Fruit fly (Drosophila melanogaster) whole organism, embryonic: ENCODE measurements around the gene lwr.
A peak's percentile ranks its signal among the peaks of the same experiment; 100 is the strongest.

Source experiments
- CG10267 ChIP-seq: fragments of 200-800 bp; sonication (Bioruptor generic); optimal IDR thresholded peaks from 2 replicates; lab custom pipeline; 2018; ENCODE audit warnings: missing biosample characterization, mild to moderate bottlenecking, missing genetic modification characterization, moderate library complexity
- CG10462 ChIP-seq: fragments of 200-800 bp; sonication (Bioruptor generic); optimal IDR thresholded peaks from 2 replicates; lab custom pipeline; 2016; ENCODE audit warnings: missing biosample characterization, missing genetic modification characterization
- CG10565 ChIP-seq: fragments of 200-800 bp; sonication (Bioruptor generic); optimal IDR thresholded peaks from 3 replicates; lab custom pipeline; 2016; ENCODE audit warnings: missing biosample characterization, mild to moderate bottlenecking, missing genetic modification characterization
- CG10654 ChIP-seq: fragments of 200-800 bp; sonication (Bioruptor generic); optimal IDR thresholded peaks from 2 replicates; lab custom pipeline; 2016; ENCODE audit warnings: missing biosample characterization, missing genetic modification characterization
- CG11247 ChIP-seq: fragments of 200-800 bp; sonication (Bioruptor generic); IDR thresholded peaks from 2 replicates; pipeline ENCODE4 v1.3.6; 2022; ENCODE audit warnings: missing biosample characterization, missing genetic modification characterization
- CG11723 ChIP-seq: fragments of 200-800 bp; sonication (Bioruptor generic); optimal IDR thresholded peaks from 2 replicates; lab custom pipeline; 2017; ENCODE audit warnings: missing biosample characterization, mild to moderate bottlenecking, missing genetic modification characterization
- CG12071 ChIP-seq: fragments of 200-800 bp; sonication (Bioruptor generic); optimal IDR thresholded peaks from 3 replicates; lab custom pipeline; 2018; ENCODE audit warnings: missing biosample characterization, mild to moderate bottlenecking, missing genetic modification characterization
- CG12104 ChIP-seq: fragments of 200-800 bp; sonication (Bioruptor generic); optimal IDR thresholded peaks from 3 replicates; lab custom pipeline; 2016; ENCODE audit warnings: missing biosample characterization, missing genetic modification characterization
- CG12236 ChIP-seq: fragments of 200-800 bp; sonication (Bioruptor generic); optimal IDR thresholded peaks from 2 replicates; lab custom pipeline; 2016; ENCODE audit warnings: missing biosample characterization, missing genetic modification characterization
- CG12299 ChIP-seq: fragments of 200-800 bp; sonication (Bioruptor generic); optimal IDR thresholded peaks from 2 replicates; lab custom pipeline; 2018; ENCODE audit warnings: missing biosample characterization, mild to moderate bottlenecking, missing genetic modification characterization
- CG1233 ChIP-seq: fragments of 200-800 bp; sonication (Bioruptor generic); optimal IDR thresholded peaks from 4 replicates; lab custom pipeline; 2018; ENCODE audit warnings: missing biosample characterization, mild to moderate bottlenecking, missing genetic modification characterization
- CG13775 ChIP-seq: fragments of 200-800 bp; sonication (Bioruptor generic); optimal IDR thresholded peaks from 3 replicates; lab custom pipeline; 2017; ENCODE audit warnings: missing biosample characterization, mild to moderate bottlenecking, missing genetic modification characterization
- CG15011 ChIP-seq: fragments of 200-800 bp; sonication (Bioruptor generic); optimal IDR thresholded peaks from 3 replicates; lab custom pipeline; 2018; ENCODE audit warnings: missing biosample characterization, mild to moderate bottlenecking, missing genetic modification characterization
- CG15073 ChIP-seq: fragments of 200-800 bp; sonication (Bioruptor generic); optimal IDR thresholded peaks from 2 replicates; lab custom pipeline; 2016; ENCODE audit warnings: missing biosample characterization, missing genetic modification characterization
- CG17612 ChIP-seq: fragments of 200-800 bp; sonication (Bioruptor generic); IDR thresholded peaks from 2 replicates; pipeline ENCODE4 v1.3.6; 2022; ENCODE audit warnings: missing biosample characterization, missing genetic modification characterization
- CG2116 ChIP-seq: fragments of 200-800 bp; sonication (Bioruptor generic); optimal IDR thresholded peaks from 3 replicates; lab custom pipeline; 2018; ENCODE audit warnings: missing biosample characterization, mild to moderate bottlenecking, missing genetic modification characterization
- CG2199 ChIP-seq: fragments of 200-800 bp; sonication (Bioruptor generic); IDR thresholded peaks from 3 replicates; pipeline ENCODE4 v1.3.6; 2022; ENCODE audit warnings: missing biosample characterization, missing genetic modification characterization
- CG3407 ChIP-seq: fragments of 200-800 bp; sonication (Bioruptor generic); optimal IDR thresholded peaks from 2 replicates; lab custom pipeline; 2018; ENCODE audit warnings: missing biosample characterization, mild to moderate bottlenecking, missing genetic modification characterization
- CG4424 ChIP-seq: fragments of 200-800 bp; sonication (Bioruptor generic); optimal IDR thresholded peaks from 3 replicates; lab custom pipeline; 2016; ENCODE audit warnings: missing biosample characterization, missing genetic modification characterization
- CG5953 ChIP-seq: fragments of 200-800 bp; sonication (Bioruptor generic); IDR thresholded peaks from 2 replicates; pipeline ENCODE4 v1.3.6; 2022; ENCODE audit warnings: missing biosample characterization, missing genetic modification characterization
- CG6813 ChIP-seq: fragments of 200-800 bp; sonication (Bioruptor generic); optimal IDR thresholded peaks from 2 replicates; lab custom pipeline; 2017; ENCODE audit warnings: missing biosample characterization, missing genetic modification characterization, mild to moderate bottlenecking, moderate library complexity, missing genetic modification reagents
- CG8290 ChIP-seq, 3 experiments: fragments of 200-800 bp; sonication (Bioruptor generic); optimal IDR thresholded peaks; 2 replicates each; lab custom pipeline; 2016 to 2019; ENCODE audit warnings: missing biosample characterization in 3 of 3, missing genetic modification characterization in 3 of 3, mild to moderate bottlenecking in 2 of 3, moderate library complexity in 1 of 3
- CG8924 ChIP-seq: fragments of 200-800 bp; optimal IDR thresholded peaks from 3 replicates; lab custom pipeline; 2019; ENCODE audit warnings: missing biosample characterization, mild to moderate bottlenecking, missing genetic modification characterization, moderate library complexity
- Camta ChIP-seq: fragments of 200-800 bp; sonication (Bioruptor generic); optimal IDR thresholded peaks from 2 replicates; lab custom pipeline; 2016; ENCODE audit warnings: missing biosample characterization, missing genetic modification characterization
- CrebB ChIP-seq: fragments of 200-800 bp; sonication (Bioruptor generic); optimal IDR thresholded peaks from 3 replicates; lab custom pipeline; 2018; ENCODE audit warnings: missing biosample characterization, mild to moderate bottlenecking, missing genetic modification characterization
- Dbx ChIP-seq: fragments of 200-800 bp; sonication (Bioruptor generic); IDR thresholded peaks from 3 replicates; pipeline ENCODE4 v1.3.6; 2022; ENCODE audit warnings: missing biosample characterization, missing genetic modification characterization
- Dref ChIP-seq: fragments of 200-800 bp; sonication (Bioruptor generic); IDR thresholded peaks from 2 replicates; pipeline ENCODE4 v1.3.6; 2022; ENCODE audit warnings: missing biosample characterization, missing genetic modification characterization
- Eip74EF ChIP-seq, 2 experiments: fragments of 200-800 bp in 1 of 2; fragments of >200 bp in 1 of 2; sonication (Bioruptor generic) in 1 of 2; optimal IDR thresholded peaks; 2 replicates each; lab custom pipeline; 2017 to 2019; ENCODE audit warnings: missing biosample characterization in 2 of 2, missing genetic modification characterization in 2 of 2, mild to moderate bottlenecking in 1 of 2, moderate library complexity in 1 of 2
- Fer1 ChIP-seq: fragments of 200-800 bp; sonication (Bioruptor generic); optimal IDR thresholded peaks from 2 replicates; lab custom pipeline; 2017; ENCODE audit warnings: missing biosample characterization, mild to moderate bottlenecking, missing genetic modification characterization
- Gsc ChIP-seq: fragments of 200-800 bp; sonication (Bioruptor generic); IDR thresholded peaks from 2 replicates; pipeline ENCODE4 v1.3.6; 2022; ENCODE audit warnings: missing biosample characterization, missing genetic modification characterization
- HHEX ChIP-seq: fragments of 200-800 bp; sonication (Bioruptor generic); optimal IDR thresholded peaks from 3 replicates; lab custom pipeline; 2017; ENCODE audit warnings: missing biosample characterization, mild to moderate bottlenecking, missing genetic modification characterization, missing genetic modification reagents
- HmgD ChIP-seq: fragments of 200-800 bp; sonication (Bioruptor generic); optimal IDR thresholded peaks from 3 replicates; lab custom pipeline; 2016; ENCODE audit warnings: missing biosample characterization, missing genetic modification characterization
- Mad ChIP-seq: fragments of 200-800 bp; sonication (Bioruptor generic); optimal IDR thresholded peaks from 2 replicates; lab custom pipeline; 2016; ENCODE audit warnings: missing biosample characterization, missing genetic modification characterization
- Med ChIP-seq: fragments of 200-800 bp; sonication (Bioruptor generic); peaks from one replicate; lab custom pipeline; 2016; ENCODE audit warnings: missing biosample characterization, missing genetic modification characterization, mild to moderate bottlenecking, inconsistent platforms, moderate library complexity
- Myb ChIP-seq: fragments of 200-800 bp; sonication (Bioruptor generic); optimal IDR thresholded peaks from 2 replicates; lab custom pipeline; 2016; ENCODE audit warnings: missing biosample characterization, missing genetic modification characterization
- Rfx ChIP-seq: fragments of 200-800 bp; sonication (Bioruptor generic); IDR thresholded peaks from 2 replicates; pipeline ENCODE4 v1.3.6; 2022; ENCODE audit warnings: missing biosample characterization, missing genetic modification characterization
- Sin3A ChIP-seq: fragments of >200 bp; optimal IDR thresholded peaks from 2 replicates; lab custom pipeline; 2018
- Sry-δ ChIP-seq: fragments of 200-800 bp; sonication (Bioruptor generic); optimal IDR thresholded peaks from 2 replicates; lab custom pipeline; 2016; ENCODE audit warnings: missing biosample characterization, missing genetic modification characterization
- aop ChIP-seq: fragments of 200-800 bp; sonication (Bioruptor generic); IDR thresholded peaks from 2 replicates; pipeline ENCODE4 v1.3.6; 2022; ENCODE audit warnings: missing biosample characterization, missing genetic modification characterization
- danr ChIP-seq: fragments of 200-800 bp; sonication (Bioruptor generic); IDR thresholded peaks from 2 replicates; pipeline ENCODE4 v1.3.6; 2022; ENCODE audit warnings: missing biosample characterization, missing genetic modification characterization
- dpn ChIP-seq, 2 experiments: fragments of 200-800 bp; sonication (Bioruptor generic); optimal IDR thresholded peaks; 3 replicates each; lab custom pipeline; 2016; ENCODE audit warnings: missing biosample characterization in 2 of 2, missing genetic modification characterization in 2 of 2
- fd102C ChIP-seq: fragments of 200-800 bp; sonication (Bioruptor generic); optimal IDR thresholded peaks from 2 replicates; lab custom pipeline; 2018; ENCODE audit warnings: missing biosample characterization, mild to moderate bottlenecking, missing genetic modification characterization, moderate library complexity
- gem ChIP-seq: fragments of 200-800 bp; sonication (Bioruptor generic); optimal IDR thresholded peaks from 2 replicates; lab custom pipeline; 2019; ENCODE audit warnings: missing biosample characterization, mild to moderate bottlenecking, missing genetic modification characterization, moderate library complexity
- knrl ChIP-seq: fragments of 200-800 bp; sonication (Bioruptor generic); IDR thresholded peaks from 3 replicates; pipeline ENCODE4 v1.3.6; 2022; ENCODE audit warnings: missing biosample characterization, missing genetic modification characterization; ENCODE audit not compliant: partially characterized antibody
- org-1 ChIP-seq: fragments of 200-800 bp; sonication (Bioruptor generic); optimal IDR thresholded peaks from 2 replicates; lab custom pipeline; 2017; ENCODE audit warnings: missing biosample characterization, missing genetic modification characterization
- pros ChIP-seq: fragments of 200-800 bp; sonication (Bioruptor generic); optimal IDR thresholded peaks from 3 replicates; lab custom pipeline; 2019; ENCODE audit warnings: missing biosample characterization, mild to moderate bottlenecking, missing genetic modification characterization, moderate library complexity
- ranshi ChIP-seq: fragments of 200-800 bp; sonication (Bioruptor generic); IDR thresholded peaks from 2 replicates; pipeline ENCODE4 v1.3.6; 2022; ENCODE audit warnings: missing biosample characterization, missing genetic modification characterization
- seq ChIP-seq: fragments of 200-800 bp; sonication (Bioruptor generic); IDR thresholded peaks from 2 replicates; pipeline ENCODE4 v1.3.6; 2022; ENCODE audit warnings: missing biosample characterization, missing genetic modification characterization
- ssp ChIP-seq: fragments of 200-800 bp; sonication (Bioruptor generic); IDR thresholded peaks from 2 replicates; pipeline ENCODE4 v1.3.6; 2022; ENCODE audit warnings: missing biosample characterization, missing genetic modification characterization
- wek ChIP-seq: fragments of 200-800 bp; sonication (Bioruptor generic); optimal IDR thresholded peaks from 3 replicates; lab custom pipeline; 2018; ENCODE audit warnings: missing biosample characterization, mild to moderate bottlenecking, missing genetic modification characterization, moderate library complexity

Gene lwr

dm6 chr2L:510534-511014 lies 31.8 kb downstream of the lwr start (continued):
- TF ChIP-seq CG15011 (GFP tag; lab: Kevin White, UChicago) (peak; percentile 68), Myb (GFP tag; lab: Kevin White, UChicago) (peak; percentile 32), danr (no peak; the same call in 1 of the 2 replicates), Med (peak; percentile 93), CG10462 (GFP tag; lab: Kevin White, UChicago) (peak; percentile 29), CG2199 (GFP tag; lab: Robert Waterston, UW) (no peak; the same call in 1 of the 3 replicates), CG1233 (peak; percentile 76), CG8290 (GFP tag; optimal IDR thresholded peaks at IDR 0.05; lab: Kevin White, UChicago) (peak; percentile 66), CG8290 (tag; optimal IDR thresholded peaks at IDR 0.05; lab: Kevin White, UChicago) (peak; percentile 41 to 81), gem (tag; lab: Kevin White, UChicago) (peak; percentile 76), CG12236 (GFP tag; lab: Kevin White, UChicago) (peak; percentile 88), fd102C (GFP tag; lab: Kevin White, UChicago) (peak; percentile 94), CG6813 (GFP tag; lab: Kevin White, UChicago) (peak; percentile 91), Sry-δ (GFP tag; lab: Kevin White, UChicago) (no peak), CG4424 (GFP tag; lab: Kevin White, UChicago) (peak; percentile 52), CG10654 (peak; percentile 67), Camta (GFP tag; lab: Kevin White, UChicago) (peak; percentile 72), CG2116 (GFP tag; lab: Kevin White, UChicago) (peak; percentile 57), dpn (GFP tag; optimal IDR thresholded peaks at IDR 0.05; lab: Kevin White, UChicago) (peak; percentile 14 to 66), Dref (GFP tag; lab: Robert Waterston, UW) (no peak), CG5953 (GFP tag; lab: Robert Waterston, UW) (0 out of 2 replicates have a peak, but pooled peaks have one; percentile 5), seq (peak; percentile 17; the same call in 1 of the 2 replicates), HHEX (GFP tag; lab: Kevin White, UChicago) (peak; percentile 51), Eip74EF (GFP tag; optimal IDR thresholded peaks at IDR 0.05; lab: Kevin White, UChicago) (no peak), pros (GFP tag; lab: Kevin White, UChicago) (peak; percentile 55), CG12104 (GFP tag; lab: Kevin White, UChicago) (peak; percentile 6), HmgD (GFP tag; lab: Kevin White, UChicago) (peak; percentile 26), Dbx (GFP tag; lab: Robert Waterston, UW) (0 out of 3 replicates have a peak, but pooled peaks have one; percentile 34), CG12299 (tag; lab: Kevin White, UChicago) (peak; percentile 5), ranshi (GFP tag; lab: Robert Waterston, UW) (no peak), CG3407 (GFP tag; lab: Kevin White, UChicago) (peak; percentile 84), Mad (GFP tag; lab: Kevin White, UChicago) (no peak), CG11247 (no peak), Gsc (GFP tag; lab: Robert Waterston, UW) (no peak), CG8924 (tag; lab: Kevin White, UChicago) (peak; percentile 70), CG13775 (GFP tag; lab: Kevin White, UChicago) (peak; percentile 23), CG17612 (GFP tag; lab: Robert Waterston, UW) (no peak), Fer1 (peak; percentile 63), org-1 (GFP tag; lab: Kevin White, UChicago) (peak; percentile 83), aop (GFP tag; lab: Robert Waterston, UW) (0 out of 2 replicates have a peak, but pooled peaks have one; percentile 13), CG15073 (GFP tag; lab: Kevin White, UChicago) (no peak), CG10565 (GFP tag; lab: Kevin White, UChicago) (no peak), CrebB (tag; lab: Kevin White, UChicago) (peak; percentile 67), CG10267 (tag; lab: Kevin White, UChicago) (peak; percentile 65), ssp (GFP tag; lab: Robert Waterston, UW) (no peak), knrl (GFP tag; lab: Robert Waterston, UW) (no peak), CG11723 (peak; percentile 65), Sin3A (lab: Kevin White, UChicago) (no peak), wek (GFP tag; lab: Kevin White, UChicago) (peak; percentile 73), CG12071 (peak; percentile 66), Rfx (GFP tag; lab: Robert Waterston, UW) (peak; percentile 49; the same call in 1 of the 2 replicates)
